Worm (Caenorhabditis elegans) whole organism, young adult: ENCODE data around the gene T19D2.3.

Experiments used
- B0019.2 ChIP-seq: fragments of 200-800 bp; sonication (Bioruptor generic); conservative IDR thresholded peaks from 2 replicates; pipeline ENCODE4 v1.3.6; 2022; ENCODE audit warnings: missing genetic modification reagents, missing genetic modification characterization, missing compliant biosample characterization
- D2030.7 ChIP-seq: fragments of 200-800 bp; sonication (Bioruptor generic); IDR thresholded peaks from 2 replicates; pipeline ENCODE4 v1.3.6; 2022; ENCODE audit warnings: missing genetic modification reagents, missing genetic modification characterization, missing compliant biosample characterization
- F23B12.7 ChIP-seq: sonication (generic microtip); optimal IDR thresholded peaks from 2 replicates; lab custom pipeline; 2017; ENCODE audit warnings: missing genetic modification characterization, mild to moderate bottlenecking, missing compliant biosample characterization, antibody characterized with exemption, moderate library complexity; ENCODE audit not compliant: insufficient read depth
- F57A8.1 ChIP-seq: fragments of 200-800 bp; sonication (Bioruptor generic); optimal IDR thresholded peaks from 2 replicates; lab custom pipeline; 2018; ENCODE audit warnings: mild to moderate bottlenecking, missing genetic modification characterization, moderate library complexity, missing compliant biosample characterization
- T07F8.4 ChIP-seq: sonication (generic microtip); optimal IDR thresholded peaks from 2 replicates; lab custom pipeline; 2016; ENCODE audit warnings: mild to moderate bottlenecking, missing genetic modification characterization, moderate library complexity, missing compliant biosample characterization
- T26A5.8 ChIP-seq: sonication (generic microtip); optimal IDR thresholded peaks from 2 replicates; lab custom pipeline; 2016; ENCODE audit warnings: missing genetic modification characterization, missing compliant biosample characterization
- Y53F4B.3 ChIP-seq: fragments of 200-800 bp; sonication (Bioruptor generic); IDR thresholded peaks from 2 replicates; pipeline ENCODE4 v1.3.6; 2022; ENCODE audit warnings: missing genetic modification reagents, missing genetic modification characterization, missing compliant biosample characterization
- Y67H2A.10 ChIP-seq: fragments of 200-800 bp; sonication (Bioruptor generic); conservative IDR thresholded peaks from 2 replicates; pipeline ENCODE4 v1.3.6; 2022; ENCODE audit warnings: missing genetic modification reagents, missing genetic modification characterization, missing compliant biosample characterization
- Y79H2A.3 ChIP-seq: fragments of 200-800 bp; sonication (Bioruptor generic); conservative IDR thresholded peaks from 2 replicates; pipeline ENCODE4 v1.3.6; 2022; ENCODE audit warnings: missing genetic modification reagents, missing genetic modification characterization, missing compliant biosample characterization
- akir-1 ChIP-seq: fragments of 200-800 bp; sonication (Bioruptor generic); optimal IDR thresholded peaks from 2 replicates; lab custom pipeline; 2018; ENCODE audit warnings: mild to moderate bottlenecking, missing genetic modification characterization, moderate library complexity, missing compliant biosample characterization
- aptf-3 ChIP-seq: fragments of 200-800 bp; sonication (Bioruptor generic); IDR thresholded peaks from 2 replicates; pipeline ENCODE4 v1.3.6; 2022; ENCODE audit warnings: missing genetic modification characterization, missing compliant biosample characterization
- athp-1 ChIP-seq: sonication (generic microtip); optimal IDR thresholded peaks from 2 replicates; lab custom pipeline; 2017; ENCODE audit warnings: mild to moderate bottlenecking, missing genetic modification characterization, missing compliant biosample characterization
- attf-3 ChIP-seq: fragments of 200-800 bp; sonication (Bioruptor generic); conservative IDR thresholded peaks from 2 replicates; pipeline ENCODE4 v1.3.6; 2022; ENCODE audit warnings: missing genetic modification reagents, missing genetic modification characterization, missing compliant biosample characterization
- attf-5 ChIP-seq: fragments of 200-800 bp; sonication (Bioruptor generic); optimal IDR thresholded peaks from 2 replicates; lab custom pipeline; 2018; ENCODE audit warnings: mild to moderate bottlenecking, missing genetic modification characterization, missing compliant biosample characterization
- attf-6 ChIP-seq: fragments of 200-800 bp; sonication (Bioruptor generic); IDR thresholded peaks from 2 replicates; pipeline ENCODE4 v1.3.6; 2022; ENCODE audit warnings: missing genetic modification reagents, missing genetic modification characterization, missing compliant biosample characterization
- chd-7 ChIP-seq: sonication (generic microtip); optimal IDR thresholded peaks from 2 replicates; lab custom pipeline; 2016; ENCODE audit warnings: mild to moderate bottlenecking, missing genetic modification characterization, moderate library complexity, missing compliant biosample characterization
- dox-1 ChIP-seq: fragments of 200-800 bp; sonication (Bioruptor generic); IDR thresholded peaks from 2 replicates; pipeline ENCODE4 v1.3.6; 2022; ENCODE audit warnings: missing genetic modification reagents, missing genetic modification characterization, missing compliant biosample characterization
- dpff-1 ChIP-seq: sonication (generic microtip); optimal IDR thresholded peaks from 2 replicates; lab custom pipeline; 2017; ENCODE audit warnings: mild to moderate bottlenecking, missing genetic modification characterization, missing compliant biosample characterization
- efl-1 ChIP-seq: fragments of 150-350 bp; optimal IDR thresholded peaks from 2 replicates; lab custom pipeline; 2014; ENCODE audit warnings: missing biosample characterization, missing genetic modification reagents, missing genetic modification characterization
- egl-44 ChIP-seq: fragments of 200-800 bp; sonication (Bioruptor generic); IDR thresholded peaks from 2 replicates; pipeline ENCODE4 v1.3.6; 2022; ENCODE audit warnings: missing genetic modification reagents, missing genetic modification characterization, missing compliant biosample characterization
- ekl-4 ChIP-seq: fragments of 200-800 bp; sonication (Bioruptor generic); IDR thresholded peaks from 2 replicates; pipeline ENCODE4 v1.3.6; 2022; ENCODE audit warnings: missing genetic modification reagents, missing genetic modification characterization, missing compliant biosample characterization
- gei-17 ChIP-seq: fragments of 200-800 bp; sonication (Bioruptor generic); optimal IDR thresholded peaks from 2 replicates; lab custom pipeline; 2018; ENCODE audit warnings: mild to moderate bottlenecking, missing genetic modification characterization, missing compliant biosample characterization
- hlh-26 ChIP-seq: fragments of 200-800 bp; sonication (Bioruptor generic); conservative IDR thresholded peaks from 2 replicates; pipeline ENCODE4 v1.3.6; 2022; ENCODE audit warnings: missing genetic modification reagents, missing genetic modification characterization, missing compliant biosample characterization
- lag-1 ChIP-seq: fragments of 200-800 bp; sonication (Bioruptor generic); IDR thresholded peaks from 2 replicates; pipeline ENCODE4 v1.3.6; 2022; ENCODE audit warnings: missing genetic modification reagents, missing genetic modification characterization, missing compliant biosample characterization
- let-607 ChIP-seq, 2 experiments: fragments of 200-800 bp in 1 of 2; sonication (Bioruptor generic) in 1 of 2; sonication (generic microtip) in 1 of 2; optimal IDR thresholded peaks; 2 replicates each; lab custom pipeline; 2016 to 2018; ENCODE audit warnings: mild to moderate bottlenecking in 2 of 2, missing compliant biosample characterization in 2 of 2, missing genetic modification characterization in 2 of 2, moderate library complexity in 2 of 2, missing genotype in 1 of 2
- lin-26 ChIP-seq: fragments of 200-800 bp; sonication (Bioruptor generic); IDR thresholded peaks from 2 replicates; pipeline ENCODE4 v1.3.6; 2022; ENCODE audit warnings: missing genetic modification reagents, missing genetic modification characterization, missing compliant biosample characterization
- lin-35 ChIP-seq, 3 experiments: fragments of 150-350 bp in 2 of 3; sonication (generic microtip) in 1 of 3; optimal IDR thresholded peaks; 2 replicates each; lab custom pipeline; 2014 to 2018; ENCODE audit warnings: missing biosample characterization in 3 of 3, missing genetic modification characterization in 3 of 3, missing genetic modification reagents in 3 of 3
- lsl-1 ChIP-seq: fragments of 200-800 bp; sonication (Bioruptor generic); optimal IDR thresholded peaks from 2 replicates; lab custom pipeline; 2018; ENCODE audit warnings: mild to moderate bottlenecking, missing genetic modification characterization, moderate library complexity, missing compliant biosample characterization
- lsy-27 ChIP-seq: sonication (generic microtip); optimal IDR thresholded peaks from 2 replicates; lab custom pipeline; 2017; ENCODE audit warnings: missing genetic modification characterization, mild to moderate bottlenecking, missing compliant biosample characterization, antibody characterized with exemption, missing genotype, borderline replicate concordance; ENCODE audit not compliant: insufficient read depth
- madf-6 ChIP-seq: fragments of 200-800 bp; sonication (Bioruptor generic); IDR thresholded peaks from 2 replicates; pipeline ENCODE4 v1.3.6; 2022; ENCODE audit warnings: missing genetic modification reagents, missing genetic modification characterization, missing compliant biosample characterization
- madf-8 ChIP-seq: fragments of 200-800 bp; sonication (Bioruptor generic); conservative IDR thresholded peaks from 2 replicates; pipeline ENCODE4 v1.3.6; 2022; ENCODE audit warnings: missing genetic modification reagents, missing genetic modification characterization, missing compliant biosample characterization
- nfyb-1 ChIP-seq: fragments of 200-800 bp; sonication (Bioruptor generic); IDR thresholded peaks from 2 replicates; pipeline ENCODE4 v1.3.6; 2022; ENCODE audit warnings: missing genetic modification reagents, missing genetic modification characterization, missing compliant biosample characterization
- rcor-1 ChIP-seq: fragments of 200-800 bp; sonication (Bioruptor generic); IDR thresholded peaks from 2 replicates; pipeline ENCODE4 v1.3.6; 2022; ENCODE audit warnings: missing genetic modification reagents, missing genetic modification characterization, missing compliant biosample characterization
- repo-1 ChIP-seq: sonication (generic microtip); optimal IDR thresholded peaks from 2 replicates; lab custom pipeline; 2017; ENCODE audit warnings: mild to moderate bottlenecking, missing genetic modification characterization, missing compliant biosample characterization
- sdz-38 ChIP-seq: sonication (generic microtip); optimal IDR thresholded peaks from 2 replicates; lab custom pipeline; 2016; ENCODE audit warnings: missing genotype, missing genetic modification characterization, missing compliant biosample characterization
- snpc-1.1 ChIP-seq: sonication (generic microtip); optimal IDR thresholded peaks from 2 replicates; lab custom pipeline; 2017; ENCODE audit warnings: missing genetic modification characterization, mild to moderate bottlenecking, missing compliant biosample characterization, antibody characterized with exemption, moderate library complexity, missing genotype, missing genetic modification reagents; ENCODE audit not compliant: insufficient read depth
- snpc-1.3 ChIP-seq: sonication (generic microtip); optimal IDR thresholded peaks from 2 replicates; lab custom pipeline; 2017; ENCODE audit warnings: missing genetic modification characterization, mild to moderate bottlenecking, missing compliant biosample characterization, antibody characterized with exemption, moderate library complexity, missing genotype, missing genetic modification reagents; ENCODE audit not compliant: insufficient read depth
- tlf-1 ChIP-seq: fragments of 200-800 bp; sonication (Bioruptor generic); optimal IDR thresholded peaks from 2 replicates; lab custom pipeline; 2018; ENCODE audit warnings: mild to moderate bottlenecking, missing genetic modification characterization, missing compliant biosample characterization
- unc-130 ChIP-seq: sonication (generic microtip); optimal IDR thresholded peaks from 2 replicates; lab custom pipeline; 2016; ENCODE audit warnings: missing genetic modification reagents, missing genetic modification characterization, missing compliant biosample characterization
- unc-62 ChIP-seq: fragments of 150-350 bp; optimal IDR thresholded peaks from 2 replicates; lab custom pipeline; 2014; ENCODE audit warnings: missing biosample characterization, missing genetic modification reagents, missing genetic modification characterization
- xnd-1 ChIP-seq: sonication (generic microtip); optimal IDR thresholded peaks from 2 replicates; lab custom pipeline; 2016; ENCODE audit warnings: missing genotype, missing genetic modification reagents, missing genetic modification characterization, missing compliant biosample characterization
- zfh-2 ChIP-seq: fragments of 200-800 bp; sonication (Bioruptor generic); conservative IDR thresholded peaks from 2 replicates; pipeline ENCODE4 v1.3.6; 2022; ENCODE audit warnings: missing genetic modification reagents, missing genetic modification characterization, missing compliant biosample characterization
- zim-3 ChIP-seq: sonication (generic microtip); optimal IDR thresholded peaks from 2 replicates; lab custom pipeline; 2017; ENCODE audit warnings: mild to moderate bottlenecking, missing genetic modification characterization, moderate library complexity, missing compliant biosample characterization
- ztf-26 ChIP-seq: sonication (generic microtip); optimal IDR thresholded peaks from 2 replicates; lab custom pipeline; 2017; ENCODE audit warnings: missing genetic modification characterization, missing compliant biosample characterization
- ztf-28 ChIP-seq: fragments of 200-800 bp; sonication (Bioruptor generic); IDR thresholded peaks from 2 replicates; pipeline ENCODE4 v1.3.6; 2022; ENCODE audit warnings: missing genetic modification reagents, missing genetic modification characterization, missing compliant biosample characterization

T19D2.3 gene

ce11 chrX:3968209-3968960 lies 29.3 kb downstream of the T19D2.3 start, which contains the start of gene C16B8.3 (continued):
- TF ChIP-seq dpff-1 (tag; lab: Kevin White, UChicago) (no peak), D2030.7 (no peak), zim-3 (no peak), lin-35 (GFP tag; optimal IDR thresholded peaks at IDR 0.05; lab: Kevin White, UChicago) (no peak)

DNA sequence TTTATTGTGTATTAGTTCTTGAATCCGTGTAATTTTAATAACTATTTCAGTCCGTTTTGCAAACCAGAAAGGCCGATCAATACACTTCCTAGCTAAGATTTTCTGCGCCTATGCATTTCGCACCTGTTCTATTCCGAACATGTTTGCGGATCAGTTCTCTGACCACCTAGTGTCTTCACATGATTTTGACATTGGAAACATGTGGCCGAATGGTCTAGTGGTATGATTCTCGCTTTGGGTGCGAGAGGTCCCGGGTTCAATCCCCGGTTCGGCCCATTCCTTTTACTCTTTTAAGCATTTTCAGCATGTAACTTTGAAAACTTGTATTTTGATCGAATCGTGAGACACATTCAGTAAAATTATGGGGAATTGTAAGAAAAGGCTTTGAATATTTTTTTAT lies 30.3 kb downstream of the T19D2.3 start:
- TF ChIP-seq hlh-26 (GFP tag; lab: Robert Waterston, UW) (no peak), madf-8 (no peak), athp-1 (tag; lab: Kevin White, UChicago) (no peak), ztf-28 (GFP tag; lab: Robert Waterston, UW) (0 out of 2 replicates have a peak, but pooled peaks have one; percentile 61), unc-62 (GFP tag; lab: Kevin White, UChicago) (no peak), lin-26 (GFP tag; lab: Robert Waterston, UW) (peak; percentile 78), Y79H2A.3 (GFP tag; lab: Robert Waterston, UW) (no peak), madf-6 (peak; percentile 45; the same call in 1 of the 2 replicates), xnd-1 (tag; lab: Kevin White, UChicago) (no peak), repo-1 (tag; lab: Kevin White, UChicago) (no peak), D2030.7 (peak; percentile 70), F57A8.1 (GFP tag; lab: Kevin White, UChicago) (no peak), zim-3 (peak; percentile 26), aptf-3 (GFP tag; lab: Robert Waterston, UW) (0 out of 2 replicates have a peak, but pooled peaks have one; percentile 31), dox-1 (GFP tag; lab: Robert Waterston, UW) (no peak), ztf-26 (tag; lab: Kevin White, UChicago) (no peak), unc-130 (GFP tag; lab: Kevin White, UChicago) (no peak), F23B12.7 (tag; lab: Kevin White, UChicago) (no peak), akir-1 (no peak), lsy-27 (tag; lab: Kevin White, UChicago) (no peak), Y53F4B.3 (GFP tag; lab: Robert Waterston, UW) (no peak), nfyb-1 (GFP tag; lab: Robert Waterston, UW) (peak; percentile 41; the same call in 1 of the 2 replicates), rcor-1 (peak; percentile 72), tlf-1 (no peak), snpc-1.1 (tag; lab: Kevin White, UChicago) (no peak), efl-1 (no peak), egl-44 (no peak), lag-1 (GFP tag; lab: Robert Waterston, UW) (no peak), sdz-38 (no peak), attf-6 (0 out of 2 replicates have a peak, but pooled peaks have one; percentile 31), chd-7 (tag; lab: Kevin White, UChicago) (peak; percentile 9), let-607 (tag; optimal IDR thresholded peaks at IDR 0.05; lab: Kevin White, UChicago) (no peak), lsl-1 (no peak), gei-17 (no peak), attf-3 (GFP tag; lab: Robert Waterston, UW) (no peak), attf-5 (GFP tag; lab: Kevin White, UChicago) (no peak), snpc-1.3 (tag; lab: Kevin White, UChicago) (peak; percentile 33), ekl-4 (GFP tag; lab: Robert Waterston, UW) (no peak), zfh-2 (no peak), Y67H2A.10 (GFP tag; lab: Robert Waterston, UW) (no peak), B0019.2 (GFP tag; lab: Robert Waterston, UW) (no peak), T26A5.8 (tag; lab: Kevin White, UChicago) (no peak), T07F8.4 (tag; lab: Kevin White, UChicago) (no peak)
